Fruit fly (Drosophila melanogaster) whole organism, prepupa: Measurements from ENCODE around the gene CG6052.
A peak's percentile ranks its signal among the peaks of the same experiment; 100 is the strongest.

ENCODE experiments used
- Blimp-1 ChIP-seq: fragments of 200-800 bp; sonication (Bioruptor generic); optimal IDR thresholded peaks from 3 replicates; lab custom pipeline; 2017; ENCODE audit warnings: missing biosample characterization, missing genetic modification characterization, mild to moderate bottlenecking, moderate library complexity, missing genetic modification reagents
- CG10631 ChIP-seq: fragments of 200-800 bp; sonication (Bioruptor generic); optimal IDR thresholded peaks from 2 replicates; lab custom pipeline; 2016; ENCODE audit warnings: missing biosample characterization, missing genetic modification characterization
- CG10669 ChIP-seq: fragments of 200-800 bp; sonication (Bioruptor generic); optimal IDR thresholded peaks from 3 replicates; lab custom pipeline; 2018; ENCODE audit warnings: missing biosample characterization, mild to moderate bottlenecking, missing genetic modification characterization, moderate library complexity
- CG15336 ChIP-seq: fragments of 200-800 bp; sonication (Bioruptor generic); IDR thresholded peaks from 2 replicates; pipeline ENCODE4 v1.3.6; 2022; ENCODE audit warnings: missing biosample characterization, missing genetic modification characterization
- CG3032 ChIP-seq: fragments of 200-800 bp; optimal IDR thresholded peaks from 2 replicates; lab custom pipeline; 2019; ENCODE audit warnings: missing biosample characterization, mild to moderate bottlenecking, missing genetic modification characterization, moderate library complexity
- CG31627 ChIP-seq: fragments of 200-800 bp; sonication (Bioruptor generic); optimal IDR thresholded peaks from 3 replicates; lab custom pipeline; 2016; ENCODE audit warnings: missing biosample characterization, missing genetic modification characterization
- CG32006 ChIP-seq: fragments of 200-800 bp; sonication (Bioruptor generic); optimal IDR thresholded peaks from 3 replicates; lab custom pipeline; 2017; ENCODE audit warnings: missing biosample characterization, mild to moderate bottlenecking, missing genetic modification characterization
- CG34406 ChIP-seq: fragments of 200-800 bp; sonication (Bioruptor generic); optimal IDR thresholded peaks from 3 replicates; lab custom pipeline; 2016; ENCODE audit warnings: missing biosample characterization, missing genetic modification characterization
- CG6163 ChIP-seq: fragments of 200-800 bp; sonication (Bioruptor generic); IDR thresholded peaks from 3 replicates; pipeline ENCODE4 v1.3.6; 2022; ENCODE audit warnings: missing biosample characterization, missing genetic modification characterization
- CG6276 ChIP-seq: fragments of 200-800 bp; sonication (Bioruptor generic); optimal IDR thresholded peaks from 2 replicates; lab custom pipeline; 2017; ENCODE audit warnings: missing biosample characterization, mild to moderate bottlenecking, missing genetic modification characterization
- CG6808 ChIP-seq: fragments of 200-800 bp; sonication (Bioruptor generic); optimal IDR thresholded peaks from 3 replicates; lab custom pipeline; 2017; ENCODE audit warnings: missing biosample characterization, missing genetic modification characterization, mild to moderate bottlenecking, moderate library complexity, missing genetic modification reagents
- CG8119 ChIP-seq: fragments of 200-800 bp; sonication (Bioruptor generic); IDR thresholded peaks from 3 replicates; pipeline ENCODE4 v1.3.6; 2022; ENCODE audit warnings: missing biosample characterization, missing genetic modification characterization
- CG8319 ChIP-seq: fragments of 200-800 bp; sonication (Bioruptor generic); optimal IDR thresholded peaks from 3 replicates; lab custom pipeline; 2016; ENCODE audit warnings: missing biosample characterization, missing genetic modification characterization
- CG8632 ChIP-seq: fragments of 200-800 bp; sonication (Bioruptor generic); optimal IDR thresholded peaks from 3 replicates; lab custom pipeline; 2016; ENCODE audit warnings: missing biosample characterization, missing genetic modification characterization
- CG9139 ChIP-seq: fragments of 200-800 bp; sonication (Bioruptor generic); optimal IDR thresholded peaks from 3 replicates; lab custom pipeline; 2017; ENCODE audit warnings: missing biosample characterization, mild to moderate bottlenecking, missing genetic modification characterization
- Eip78C ChIP-seq: fragments of 200-800 bp; sonication (Bioruptor generic); peaks from one replicate; lab custom pipeline; 2016; ENCODE audit warnings: missing biosample characterization, missing genetic modification characterization
- Eip93F ChIP-seq: fragments of 200-800 bp; sonication (Bioruptor generic); optimal IDR thresholded peaks from 2 replicates; lab custom pipeline; 2016; ENCODE audit warnings: missing biosample characterization, mild to moderate bottlenecking, missing genetic modification characterization
- Hr38 ChIP-seq: sonication (Bioruptor generic); optimal IDR thresholded peaks from 2 replicates; lab custom pipeline; 2016; ENCODE audit warnings: missing biosample characterization, missing genetic modification characterization
- Hr39 ChIP-seq: fragments of 200-800 bp; sonication (Bioruptor generic); optimal IDR thresholded peaks from 2 replicates; lab custom pipeline; 2016; ENCODE audit warnings: missing biosample characterization, missing genetic modification characterization
- Hr4 ChIP-seq: fragments of 200-800 bp; sonication (Bioruptor generic); optimal IDR thresholded peaks from 3 replicates; lab custom pipeline; 2016; ENCODE audit warnings: missing biosample characterization, missing genetic modification characterization
- Lpt ChIP-seq: fragments of 200-800 bp; sonication (Bioruptor generic); optimal IDR thresholded peaks from 3 replicates; lab custom pipeline; 2016; ENCODE audit warnings: missing biosample characterization, missing genetic modification characterization
- Met ChIP-seq: fragments of 200-800 bp; sonication (Bioruptor generic); optimal IDR thresholded peaks from 3 replicates; lab custom pipeline; 2016; ENCODE audit warnings: missing biosample characterization, missing genetic modification characterization
- OdsH ChIP-seq: fragments of 200-800 bp; sonication (Bioruptor generic); optimal IDR thresholded peaks from 3 replicates; lab custom pipeline; 2016; ENCODE audit warnings: missing biosample characterization, missing genetic modification characterization
- Sox102F ChIP-seq: fragments of 200-800 bp; sonication (Bioruptor generic); optimal IDR thresholded peaks from 2 replicates; lab custom pipeline; 2016; ENCODE audit warnings: missing biosample characterization, mild to moderate bottlenecking, missing genetic modification characterization
- Sox15 ChIP-seq: fragments of 200-800 bp; sonication (Bioruptor generic); optimal IDR thresholded peaks from 3 replicates; lab custom pipeline; 2016; ENCODE audit warnings: missing biosample characterization, missing genetic modification characterization
- dsx ChIP-seq: fragments of 200-800 bp; optimal IDR thresholded peaks from 3 replicates; lab custom pipeline; 2019; ENCODE audit warnings: missing biosample characterization, mild to moderate bottlenecking, missing genetic modification characterization, moderate library complexity; ENCODE audit not compliant: poor library complexity, severe bottlenecking
- fkh ChIP-seq: fragments of 200-800 bp; sonication (Bioruptor generic); optimal IDR thresholded peaks from 3 replicates; lab custom pipeline; 2017; ENCODE audit warnings: missing biosample characterization, mild to moderate bottlenecking, missing genetic modification characterization, moderate library complexity
- lz ChIP-seq: fragments of 200-800 bp; sonication (Bioruptor generic); optimal IDR thresholded peaks from 3 replicates; lab custom pipeline; 2016; ENCODE audit warnings: missing biosample characterization, missing genetic modification characterization
- net ChIP-seq: fragments of 200-800 bp; sonication (Bioruptor generic); optimal IDR thresholded peaks from 3 replicates; lab custom pipeline; 2016; ENCODE audit warnings: missing biosample characterization, missing genetic modification characterization
- pdm3 ChIP-seq: fragments of 200-800 bp; sonication (Bioruptor generic); optimal IDR thresholded peaks from 3 replicates; lab custom pipeline; 2016; ENCODE audit warnings: missing biosample characterization, missing genetic modification characterization
- spab ChIP-seq: fragments of 200-800 bp; sonication (Bioruptor generic); optimal IDR thresholded peaks from 2 replicates; lab custom pipeline; 2017; ENCODE audit warnings: missing biosample characterization, mild to moderate bottlenecking, missing genetic modification characterization, missing genetic modification reagents
- ss ChIP-seq, 2 experiments: fragments of 200-800 bp; sonication (Bioruptor generic); optimal IDR thresholded peaks; 2 replicates in 1 of 2; 3 replicates in 1 of 2; lab custom pipeline; 2017 to 2018; ENCODE audit warnings: mild to moderate bottlenecking in 2 of 2, missing biosample characterization in 2 of 2, missing genetic modification characterization in 2 of 2, moderate library complexity in 1 of 2
- svp ChIP-seq: fragments of 200-800 bp; sonication (Bioruptor generic); peaks from one replicate; lab custom pipeline; 2016; ENCODE audit warnings: missing biosample characterization, missing genetic modification characterization
- topi ChIP-seq: fragments of 200-800 bp; sonication (Bioruptor generic); optimal IDR thresholded peaks from 3 replicates; lab custom pipeline; 2016; ENCODE audit warnings: missing biosample characterization, missing genetic modification characterization
- vri ChIP-seq: fragments of 200-800 bp; sonication (Bioruptor generic); optimal IDR thresholded peaks from 3 replicates; lab custom pipeline; 2016; ENCODE audit warnings: missing biosample characterization, mild to moderate bottlenecking, missing genetic modification characterization

CG6052 gene

DNA sequence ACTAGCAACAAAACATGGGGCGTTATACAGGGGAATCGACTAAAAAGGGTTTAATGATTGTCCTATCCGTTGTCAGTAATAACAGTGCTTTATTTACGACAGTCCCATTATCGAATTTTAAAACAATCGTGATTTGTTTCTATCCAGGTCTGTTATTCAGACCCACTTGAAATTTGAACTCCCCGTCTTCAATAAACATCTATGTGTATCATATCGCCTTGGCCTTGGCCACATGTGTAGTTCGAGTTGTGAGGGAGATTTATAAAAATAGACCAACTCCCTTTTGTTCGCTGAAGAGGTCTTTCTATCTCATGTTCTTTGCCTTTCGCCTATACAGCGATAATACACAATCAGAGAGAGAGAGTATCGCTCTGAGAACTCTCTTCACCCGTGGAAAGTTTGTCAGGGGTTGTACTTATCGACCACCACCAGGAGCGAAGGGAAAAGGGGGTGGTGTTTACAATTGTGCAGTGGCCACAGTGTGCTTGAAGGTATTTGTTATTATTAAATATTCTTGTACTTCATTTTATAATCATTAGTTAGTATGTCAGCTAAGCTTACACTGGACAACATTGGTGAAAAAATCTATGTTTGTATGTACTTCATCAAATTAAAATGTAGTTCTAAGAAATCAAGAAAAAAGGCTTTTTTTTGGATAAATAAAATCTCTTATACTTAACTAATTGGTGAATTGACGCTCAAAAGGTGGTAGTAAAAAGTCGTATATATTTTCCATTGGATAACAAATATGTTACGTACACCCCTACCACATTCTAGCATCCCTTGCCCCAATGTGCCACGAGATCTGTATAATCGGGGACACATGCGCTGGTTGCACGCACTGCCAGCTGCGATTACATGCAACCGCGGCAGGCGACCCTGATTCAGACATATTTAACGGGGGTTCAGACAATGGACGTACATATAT lies 28.2 kb upstream of the CG6052 start (continued):
- TF ChIP-seq CG8319 (GFP tag; lab: Kevin White, UChicago) (peak; percentile 68), Eip93F (GFP tag; lab: Kevin White, UChicago) (no peak), fkh (GFP tag; lab: Kevin White, UChicago) (peak; percentile 57), CG10669 (GFP tag; lab: Kevin White, UChicago) (peak; percentile 79), CG6276 (GFP tag; lab: Kevin White, UChicago) (peak; percentile 68), Hr4 (peak; percentile 72), Lpt (GFP tag; lab: Kevin White, UChicago) (peak; percentile 64), CG32006 (GFP tag; lab: Kevin White, UChicago) (peak; percentile 82), CG6163 (GFP tag; lab: Robert Waterston, UW) (no peak; the same call in 2 of the 3 replicates), CG8632 (peak; percentile 78), CG31627 (GFP tag; lab: Kevin White, UChicago) (peak; percentile 72)

DNA sequence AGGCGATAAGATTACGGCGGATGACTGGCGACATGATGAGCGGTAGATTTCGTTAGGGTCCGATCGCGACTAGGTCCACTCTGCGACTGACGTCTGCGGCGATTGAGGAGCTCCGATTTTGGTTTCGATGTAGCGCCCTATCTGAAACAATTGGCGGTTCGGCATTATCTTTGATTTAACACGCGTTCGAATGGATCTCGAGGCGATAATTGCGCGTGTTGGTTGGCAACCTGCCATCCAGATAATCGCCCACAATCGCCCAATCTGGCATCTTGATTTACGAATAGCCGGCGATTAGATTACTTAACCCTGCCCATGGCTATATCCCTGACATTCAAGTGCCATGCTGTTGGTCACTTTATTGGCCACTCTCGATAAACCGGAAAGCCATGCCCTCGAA lies 25.1 kb upstream of the CG6052 start:
- peak; percentile 69 for TF ChIP-seq vri (GFP tag; lab: Kevin White, UChicago)
- no peak for TF ChIP-seq CG6276 (GFP tag; lab: Kevin White, UChicago)
- peak; percentile 75 for TF ChIP-seq svp (GFP tag; lab: Kevin White, UChicago)
- TF ChIP-seq, all 60 proteins: peak for 2

DNA sequence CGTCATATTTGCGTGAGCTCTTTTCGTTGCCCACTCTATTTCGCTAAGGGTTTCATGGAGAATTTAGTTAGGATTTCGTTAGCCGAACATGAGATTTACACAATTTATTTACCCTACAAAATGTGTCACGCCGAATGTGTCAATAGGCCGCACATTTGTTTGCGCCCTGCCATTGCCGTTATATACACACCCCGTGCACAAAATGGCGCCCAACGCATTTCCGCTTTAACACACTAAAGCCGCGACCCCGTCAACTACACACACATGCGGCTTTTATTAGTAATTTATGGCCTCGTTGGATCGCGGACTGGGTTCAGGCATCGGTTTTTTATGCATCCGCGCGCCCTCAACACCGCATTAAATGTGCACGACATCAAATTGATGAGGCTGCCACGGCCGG lies 21.3 kb upstream of the CG6052 start, which contains the start of gene Adgf-B:
Adgf-B (minus strand) TSS at position 101 of the 400 bp plus-strand sequence.
- TF ChIP-seq lz (no peak), spab (GFP tag; lab: Kevin White, UChicago) (no peak), OdsH (no peak), Hr38 (GFP tag; lab: Kevin White, UChicago) (no peak), Blimp-1 (GFP tag; lab: Kevin White, UChicago) (no peak), Eip93F (GFP tag; lab: Kevin White, UChicago) (no peak), pdm3 (GFP tag; lab: Kevin White, UChicago) (no peak), CG8632 (no peak), CG34406 (GFP tag; lab: Kevin White, UChicago) (no peak), Met (GFP tag; lab: Kevin White, UChicago) (no peak), Eip78C (GFP tag; lab: Kevin White, UChicago) (no peak), CG10631 (GFP tag; lab: Kevin White, UChicago) (no peak), dsx (no peak), ss (GFP tag; optimal IDR thresholded peaks at IDR 0.05; lab: Kevin White, UChicago) (no peak), CG32006 (GFP tag; lab: Kevin White, UChicago) (no peak)
- TF ChIP-seq, all 60 proteins: peak for 0

DNA sequence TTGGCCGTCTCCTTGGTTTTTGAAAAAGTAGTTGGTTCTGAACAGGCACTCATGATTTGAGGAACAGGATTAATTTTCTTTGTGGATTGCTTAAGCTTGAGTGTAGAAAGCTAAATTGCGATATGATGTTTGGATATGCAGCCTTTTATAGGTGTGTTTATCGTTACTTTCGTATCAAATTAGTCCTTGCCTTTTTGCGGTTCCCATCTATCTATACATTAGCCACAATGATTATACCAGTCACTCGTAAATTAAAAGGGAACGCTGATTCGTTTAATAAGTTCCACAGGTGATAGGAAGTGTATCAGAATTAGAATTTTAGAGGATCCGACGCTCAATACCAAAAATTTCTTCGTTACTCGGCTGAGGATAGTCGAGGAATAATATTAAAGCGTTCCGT lies 17.6 kb upstream of the CG6052 start, which contains the start of gene CG6034:
CG6034 (minus strand) TSS at position 101 of the 400 bp plus-strand sequence.
- TF ChIP-seq vri (GFP tag; lab: Kevin White, UChicago) (no peak), net (GFP tag; lab: Kevin White, UChicago) (no peak), Eip93F (GFP tag; lab: Kevin White, UChicago) (no peak), Hr39 (GFP tag; lab: Kevin White, UChicago) (no peak), CG9139 (no peak), OdsH (no peak), Lpt (GFP tag; lab: Kevin White, UChicago) (no peak), spab (GFP tag; lab: Kevin White, UChicago) (no peak), CG8119 (GFP tag; lab: Robert Waterston, UW) (no peak), Hr4 (no peak), CG3032 (tag; lab: Kevin White, UChicago) (no peak), ss (GFP tag; optimal IDR thresholded peaks at IDR 0.05; lab: Kevin White, UChicago) (no peak), CG10631 (GFP tag; lab: Kevin White, UChicago) (no peak), Sox102F (GFP tag; lab: Kevin White, UChicago) (no peak), topi (GFP tag; lab: Kevin White, UChicago) (no peak), Met (GFP tag; lab: Kevin White, UChicago) (no peak), pdm3 (GFP tag; lab: Kevin White, UChicago) (no peak), CG6808 (GFP tag; lab: Kevin White, UChicago) (no peak), CG15336 (GFP tag; lab: Robert Waterston, UW) (no peak), Sox15 (GFP tag; lab: Kevin White, UChicago) (no peak)
- TF ChIP-seq, all 60 proteins: peak for 0
